Fruit fly (Drosophila melanogaster): ENCODE data around the gene Sfmbt.

The Sfmbt gene

dm6 chr2L:13222225-13222648, 45.7 kb upstream of the Sfmbt start, which contains the start of the genes Ski6 and CG16812 (continued):
- TF ChIP-seq nerfin-1 (tag; optimal IDR thresholded peaks at IDR 0.05) (peak; percentile 82), Jarid2 (GFP tag; optimal IDR thresholded peaks at IDR 0.05) (no peak), E2f2 (GFP tag; IDR thresholded peaks at IDR 0.05) (peak; percentile 58; the same call in 1 of the 2 replicates), Dek (tag; optimal IDR thresholded peaks at IDR 0.05) (peak; percentile 70), CHES-1-like (GFP tag; optimal IDR thresholded peaks at IDR 0.05) (peak; percentile 16), chm (GFP tag; IDR thresholded peaks at IDR 0.05) (no peak), CG2116 (GFP tag; optimal IDR thresholded peaks at IDR 0.05) (peak; percentile 65), gsb (GFP tag; IDR thresholded peaks at IDR 0.05) (no peak), Gug (GFP tag; IDR thresholded peaks at IDR 0.05) (no peak), NFAT (GFP tag; IDR thresholded peaks at IDR 0.05) (peak; percentile 48; the same call in 1 of the 2 replicates), Scr (GFP tag; IDR thresholded peaks at IDR 0.05; ENCODE audit: partially characterized antibody) (0 out of 2 replicates have a peak, but pooled peaks have one; percentile 37), CG16813 (GFP tag; IDR thresholded peaks at IDR 0.05; ENCODE audit: partially characterized antibody) (peak; percentile 63; the same call in 2 of the 3 replicates), ewg (GFP tag; optimal IDR thresholded peaks at IDR 0.05) (peak; percentile 13), ssp (GFP tag; IDR thresholded peaks at IDR 0.05) (peak; percentile 50; the same call in 1 of the 2 replicates), CG8478 (optimal IDR thresholded peaks at IDR 0.05) (no peak), CG6175 (GFP tag; IDR thresholded peaks at IDR 0.05) (no peak), run (tag; optimal IDR thresholded peaks at IDR 0.05) (peak; percentile 45), vfl (GFP tag; optimal IDR thresholded peaks at IDR 0.05) (peak; percentile 10), CG12071 (GFP tag; optimal IDR thresholded peaks at IDR 0.05) (no peak), hb (GFP tag; IDR thresholded peaks at IDR 0.05; ENCODE audit: partially characterized antibody) (no peak), CG7928 (GFP tag; optimal IDR thresholded peaks at IDR 0.05) (no peak), CG11504 (tag; optimal IDR thresholded peaks at IDR 0.05) (no peak), sisA (GFP tag; IDR thresholded peaks at IDR 0.05) (0 out of 2 replicates have a peak, but pooled peaks have one; percentile 16), Taf1 (GFP tag; IDR thresholded peaks at IDR 0.05) (no peak), Pdp1 (GFP tag; optimal IDR thresholded peaks at IDR 0.05) (peak; percentile 42 to 56), CG1647 (GFP tag; optimal IDR thresholded peaks at IDR 0.05) (no peak), da (GFP tag; optimal IDR thresholded peaks at IDR 0.05) (no peak), CG1529 (GFP tag; optimal IDR thresholded peaks at IDR 0.05) (no peak), CG7372 (GFP tag; IDR thresholded peaks at IDR 0.05) (no peak), CG9817 (tag; optimal IDR thresholded peaks at IDR 0.05) (peak; percentile 78), CG3407 (GFP tag; optimal IDR thresholded peaks at IDR 0.05) (peak; percentile 34), Ravus (GFP tag; IDR thresholded peaks at IDR 0.05) (no peak; the same call in 1 of the 2 replicates), ATbp (GFP tag; optimal IDR thresholded peaks at IDR 0.05) (no peak), Atf-2 (GFP tag; optimal IDR thresholded peaks at IDR 0.05) (no peak), Hmx (GFP tag; optimal IDR thresholded peaks at IDR 0.05) (peak; percentile 35), lov (optimal IDR thresholded peaks at IDR 0.05) (no peak), lov (GFP tag; IDR thresholded peaks at IDR 0.05) (no peak), kay (GFP tag; optimal IDR thresholded peaks at IDR 0.05) (peak; percentile 52), zf30C (GFP tag; optimal IDR thresholded peaks at IDR 0.05) (no peak), Side (GFP tag; optimal IDR thresholded peaks at IDR 0.05) (no peak), CG18599 (GFP tag; optimal IDR thresholded peaks at IDR 0.05) (no peak), Elba2 (GFP tag; optimal IDR thresholded peaks at IDR 0.05) (peak; percentile 29), HmgZ (tag; optimal IDR thresholded peaks at IDR 0.05) (peak; percentile 75), CG34376 (GFP tag; optimal IDR thresholded peaks at IDR 0.05) (no peak), D19B (GFP tag; optimal IDR thresholded peaks at IDR 0.05) (peak; percentile 10), crc (GFP tag; optimal IDR thresholded peaks at IDR 0.05) (no peak), CG7271 (tag; optimal IDR thresholded peaks at IDR 0.05) (peak; percentile 49), Adf1 (GFP tag; IDR thresholded peaks at IDR 0.05) (no peak), fu2 (GFP tag; optimal IDR thresholded peaks at IDR 0.05) (no peak), HLH54F (GFP tag; optimal IDR thresholded peaks at IDR 0.05) (no peak), CG17361 (GFP tag; IDR thresholded peaks at IDR 0.05) (peak; percentile 84), chinmo (GFP tag; IDR thresholded peaks at IDR 0.05; ENCODE audit: partially characterized antibody) (no peak)
